Fruit fly (Drosophila melanogaster): ENCODE data around the gene Naa30A.

dm6 chrX:1388148-1388703 lies 46.3 kb downstream of the Naa30A start:
- TF ChIP-seq CG34367 (tag; optimal IDR thresholded peaks at IDR 0.05) = no peak
- TF ChIP-seq Ets98B (GFP tag; IDR thresholded peaks at IDR 0.05) = peak; percentile 6; the same call in 1 of the 2 replicates
- no peak for TF ChIP-seq CG17806 (tag; optimal IDR thresholded peaks at IDR 0.05)
- no peak for TF ChIP-seq Pif1B (GFP tag; optimal IDR thresholded peaks at IDR 0.05)
